Fruit fly (Drosophila melanogaster) whole organism, embryonic: Measurements from ENCODE around the gene Fas1.

Experiments
- Adf1 ChIP-seq: fragments of 200-800 bp; sonication (Bioruptor generic); IDR thresholded peaks from 2 replicates; pipeline ENCODE4 v1.3.6; 2022; ENCODE audit warnings: missing biosample characterization, missing genetic modification characterization
- CG11723 ChIP-seq: fragments of 200-800 bp; sonication (Bioruptor generic); optimal IDR thresholded peaks from 2 replicates; lab custom pipeline; 2017; ENCODE audit warnings: missing biosample characterization, mild to moderate bottlenecking, missing genetic modification characterization
- CG12071 ChIP-seq: fragments of 200-800 bp; sonication (Bioruptor generic); optimal IDR thresholded peaks from 3 replicates; lab custom pipeline; 2018; ENCODE audit warnings: missing biosample characterization, mild to moderate bottlenecking, missing genetic modification characterization
- CG13624 ChIP-seq: fragments of 200-800 bp; sonication (Bioruptor generic); optimal IDR thresholded peaks from 2 replicates; lab custom pipeline; 2016; ENCODE audit warnings: missing biosample characterization, missing genetic modification characterization
- CG14050 ChIP-seq: fragments of 200-800 bp; sonication (Bioruptor generic); IDR thresholded peaks from 3 replicates; pipeline ENCODE4 v1.3.6; 2022; ENCODE audit warnings: missing biosample characterization, missing genetic modification characterization
- CG15073 ChIP-seq: fragments of 200-800 bp; sonication (Bioruptor generic); optimal IDR thresholded peaks from 2 replicates; lab custom pipeline; 2016; ENCODE audit warnings: missing biosample characterization, missing genetic modification characterization
- CG1602 ChIP-seq: fragments of 200-800 bp; sonication (Bioruptor generic); optimal IDR thresholded peaks from 3 replicates; lab custom pipeline; 2016; ENCODE audit warnings: missing biosample characterization, missing genetic modification characterization
- CG16779 ChIP-seq: fragments of 200-800 bp; sonication (Bioruptor generic); IDR thresholded peaks from 2 replicates; pipeline ENCODE4 v1.3.6; 2022; ENCODE audit warnings: missing biosample characterization, missing genetic modification characterization
- CG2678 ChIP-seq: fragments of 200-800 bp; sonication (Bioruptor generic); optimal IDR thresholded peaks from 3 replicates; lab custom pipeline; 2019; ENCODE audit warnings: missing biosample characterization, mild to moderate bottlenecking, missing genetic modification characterization, moderate library complexity
- CG2889 ChIP-seq: fragments of 200-800 bp; sonication (Bioruptor generic); IDR thresholded peaks from 3 replicates; pipeline ENCODE4 v1.3.6; 2022; ENCODE audit warnings: missing biosample characterization, missing genetic modification characterization
- CG31224 ChIP-seq: fragments of 200-800 bp; sonication (Bioruptor generic); IDR thresholded peaks from 2 replicates; pipeline ENCODE4 v1.3.6; 2022; ENCODE audit warnings: missing biosample characterization, missing genetic modification characterization
- CG4282 ChIP-seq: fragments of 200-800 bp; sonication (Bioruptor generic); optimal IDR thresholded peaks from 2 replicates; lab custom pipeline; 2016; ENCODE audit warnings: missing biosample characterization, missing genetic modification characterization
- CG7372 ChIP-seq: fragments of 200-800 bp; sonication (Bioruptor generic); IDR thresholded peaks from 2 replicates; pipeline ENCODE4 v1.3.6; 2022; ENCODE audit warnings: missing biosample characterization, missing genetic modification characterization
- CG8359 ChIP-seq: fragments of 200-800 bp; sonication (Bioruptor generic); optimal IDR thresholded peaks from 2 replicates; lab custom pipeline; 2017; ENCODE audit warnings: missing biosample characterization, mild to moderate bottlenecking, missing genetic modification characterization, borderline replicate concordance
- CG8478 ChIP-seq: fragments of >200 bp; optimal IDR thresholded peaks from 2 replicates; lab custom pipeline; 2018
- CG8944 ChIP-seq: fragments of 200-800 bp; sonication (Bioruptor generic); optimal IDR thresholded peaks from 3 replicates; lab custom pipeline; 2016; ENCODE audit warnings: missing biosample characterization, missing genetic modification characterization
- CTCF ChIP-seq: fragments of 200-800 bp; sonication (Bioruptor generic); optimal IDR thresholded peaks from 2 replicates; lab custom pipeline; 2017; ENCODE audit warnings: missing biosample characterization, mild to moderate bottlenecking, missing genetic modification characterization, moderate library complexity
- Deaf1 ChIP-seq: fragments of 200-800 bp; optimal IDR thresholded peaks from 3 replicates; lab custom pipeline; 2019; ENCODE audit warnings: missing biosample characterization, mild to moderate bottlenecking, missing genetic modification characterization, moderate library complexity
- Dek ChIP-seq: fragments of 200-800 bp; sonication (Bioruptor generic); optimal IDR thresholded peaks from 3 replicates; lab custom pipeline; 2019; ENCODE audit warnings: missing biosample characterization, mild to moderate bottlenecking, missing genetic modification characterization, moderate library complexity
- Ets65A ChIP-seq: fragments of 200-800 bp; sonication (Bioruptor generic); peaks from one replicate; lab custom pipeline; 2016; ENCODE audit warnings: missing biosample characterization, missing genetic modification characterization
- Gug ChIP-seq: fragments of 200-800 bp; sonication (Bioruptor generic); IDR thresholded peaks from 4 replicates; pipeline ENCODE4 v1.3.6; 2022; ENCODE audit warnings: missing biosample characterization, missing genetic modification characterization
- HmgD ChIP-seq: fragments of 200-800 bp; sonication (Bioruptor generic); optimal IDR thresholded peaks from 3 replicates; lab custom pipeline; 2016; ENCODE audit warnings: missing biosample characterization, missing genetic modification characterization
- Hr3 ChIP-seq: fragments of 200-800 bp; sonication (Bioruptor generic); optimal IDR thresholded peaks from 3 replicates; lab custom pipeline; 2016; ENCODE audit warnings: missing biosample characterization, missing genetic modification characterization
- Hr78 ChIP-seq, 2 experiments: fragments of 200-800 bp in 1 of 2; fragments of >200 bp in 1 of 2; sonication (Bioruptor generic) in 1 of 2; optimal IDR thresholded peaks; 2 replicates each; lab custom pipeline; 2017 to 2019; ENCODE audit warnings: missing biosample characterization in 2 of 2, missing genetic modification characterization in 2 of 2, mild to moderate bottlenecking in 1 of 2, moderate library complexity in 1 of 2
- MTF-1 ChIP-seq: fragments of 200-800 bp; sonication (Bioruptor generic); optimal IDR thresholded peaks from 2 replicates; lab custom pipeline; 2018; ENCODE audit warnings: missing biosample characterization, mild to moderate bottlenecking, missing genetic modification characterization, borderline replicate concordance
- NC2α ChIP-seq: fragments of 200-800 bp; sonication (Bioruptor generic); optimal IDR thresholded peaks from 2 replicates; lab custom pipeline; 2016; ENCODE audit warnings: missing biosample characterization, missing genetic modification characterization
- NC2β ChIP-seq: fragments of 200-800 bp; sonication (Bioruptor generic); optimal IDR thresholded peaks from 2 replicates; lab custom pipeline; 2016; ENCODE audit warnings: missing biosample characterization, missing genetic modification characterization
- amos ChIP-seq: fragments of 200-800 bp; sonication (Bioruptor generic); IDR thresholded peaks from 2 replicates; pipeline ENCODE4 v1.3.6; 2022; ENCODE audit warnings: missing biosample characterization, missing genetic modification characterization; ENCODE audit not compliant: partially characterized antibody
- caup ChIP-seq: fragments of 200-800 bp; sonication (Bioruptor generic); optimal IDR thresholded peaks from 3 replicates; lab custom pipeline; 2017; ENCODE audit warnings: missing biosample characterization, mild to moderate bottlenecking, missing genetic modification characterization, moderate library complexity; ENCODE audit not compliant: severe bottlenecking
- cg ChIP-seq: fragments of 200-800 bp; sonication (Bioruptor generic); optimal IDR thresholded peaks from 3 replicates; lab custom pipeline; 2019; ENCODE audit warnings: missing biosample characterization, mild to moderate bottlenecking, missing genetic modification characterization, moderate library complexity
- ci ChIP-seq: fragments of 200-800 bp; sonication (Bioruptor generic); IDR thresholded peaks from 3 replicates; pipeline ENCODE4 v1.3.6; 2022; ENCODE audit warnings: missing biosample characterization, missing genetic modification characterization
- cwo ChIP-seq: fragments of 200-800 bp; sonication (Bioruptor generic); optimal IDR thresholded peaks from 3 replicates; lab custom pipeline; 2017; ENCODE audit warnings: missing biosample characterization, missing genetic modification characterization, mild to moderate bottlenecking, moderate library complexity, missing genetic modification reagents
- da ChIP-seq: fragments of 200-800 bp; sonication (Bioruptor generic); optimal IDR thresholded peaks from 2 replicates; lab custom pipeline; 2016; ENCODE audit warnings: missing biosample characterization, missing genetic modification characterization
- ind ChIP-seq: fragments of 200-800 bp; sonication (Bioruptor generic); optimal IDR thresholded peaks from 3 replicates; lab custom pipeline; 2016; ENCODE audit warnings: missing biosample characterization, missing genetic modification characterization
- jing ChIP-seq: fragments of 200-800 bp; sonication (Bioruptor generic); optimal IDR thresholded peaks from 2 replicates; lab custom pipeline; 2018; ENCODE audit warnings: missing biosample characterization, mild to moderate bottlenecking, missing genetic modification characterization
- knrl ChIP-seq: fragments of 200-800 bp; sonication (Bioruptor generic); IDR thresholded peaks from 3 replicates; pipeline ENCODE4 v1.3.6; 2022; ENCODE audit warnings: missing biosample characterization, missing genetic modification characterization; ENCODE audit not compliant: partially characterized antibody
- sens-2 ChIP-seq: fragments of 200-800 bp; sonication (Bioruptor generic); IDR thresholded peaks from 2 replicates; pipeline ENCODE4 v1.3.6; 2022; ENCODE audit warnings: missing biosample characterization, missing genetic modification characterization
- shn ChIP-seq: fragments of 200-800 bp; sonication (Bioruptor generic); optimal IDR thresholded peaks from 3 replicates; lab custom pipeline; 2016; ENCODE audit warnings: missing biosample characterization, missing genetic modification characterization
- sna ChIP-seq: fragments of 200-800 bp; sonication (Bioruptor generic); IDR thresholded peaks from 2 replicates; pipeline ENCODE4 v1.3.6; 2022; ENCODE audit warnings: missing biosample characterization, missing genetic modification characterization; ENCODE audit not compliant: partially characterized antibody
- sqz ChIP-seq: fragments of 200-800 bp; sonication (Bioruptor generic); optimal IDR thresholded peaks from 3 replicates; lab custom pipeline; 2018; ENCODE audit warnings: missing biosample characterization, mild to moderate bottlenecking, missing genetic modification characterization
- tio ChIP-seq: fragments of 200-800 bp; sonication (Bioruptor generic); optimal IDR thresholded peaks from 2 replicates; lab custom pipeline; 2017; ENCODE audit warnings: missing biosample characterization, missing genetic modification characterization, inconsistent platforms
- tll ChIP-seq, 2 experiments: fragments of 200-800 bp in 1 of 2; fragments of >200 bp in 1 of 2; sonication (Bioruptor generic) in 1 of 2; optimal IDR thresholded peaks; 2 replicates each; lab custom pipeline; 2017 to 2019; ENCODE audit warnings: missing biosample characterization in 2 of 2, missing genetic modification characterization in 2 of 2, mild to moderate bottlenecking in 1 of 2, moderate library complexity in 1 of 2
- toy ChIP-seq: fragments of 200-800 bp; sonication (Bioruptor generic); IDR thresholded peaks from 2 replicates; pipeline ENCODE4 v1.3.6; 2022; ENCODE audit warnings: missing biosample characterization, missing genetic modification characterization

The Fas1 gene

DNA sequence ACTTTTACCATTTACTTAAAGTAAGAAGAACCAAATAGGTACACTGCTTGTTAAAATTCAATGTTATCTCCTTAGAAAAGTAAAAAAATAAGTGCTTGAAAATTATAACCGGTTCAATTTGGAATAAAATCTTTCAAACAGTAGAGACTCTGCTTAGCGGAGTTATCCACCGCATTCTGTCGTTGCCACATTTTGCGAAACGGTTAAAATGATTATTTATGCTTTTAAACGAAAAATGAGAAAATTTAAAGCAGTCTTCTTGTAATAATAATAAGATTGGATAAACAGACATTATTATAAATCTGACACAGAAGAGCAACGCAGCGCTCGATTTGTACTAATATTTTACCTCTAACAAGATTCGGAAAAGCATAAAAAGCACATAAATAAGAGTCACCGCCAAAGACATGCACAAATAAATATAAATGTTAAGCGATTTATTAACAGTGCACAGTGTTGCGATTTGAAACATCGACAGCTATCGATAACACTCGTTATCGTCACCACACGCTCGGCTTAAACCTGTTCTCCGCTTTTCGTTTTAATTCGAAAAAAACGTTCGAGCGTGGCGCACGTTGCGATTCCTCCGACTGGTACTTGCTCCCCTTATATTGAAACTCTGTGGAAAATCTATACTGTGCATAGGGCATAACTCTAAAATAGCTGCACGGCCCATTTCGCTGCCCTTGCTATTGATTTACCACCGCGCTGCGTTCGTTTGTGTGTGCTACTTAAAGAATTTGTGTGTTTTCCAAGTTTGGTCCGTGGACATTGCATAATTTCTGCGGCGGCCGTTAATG lies at the start of gene Fas1 (continued):
- TF ChIP-seq CG7372 (GFP tag; lab: Robert Waterston, UW) (no peak), NC2β (no peak), tll (GFP tag; optimal IDR thresholded peaks at IDR 0.05; lab: Kevin White, UChicago) (no peak), Hr3 (GFP tag; lab: Kevin White, UChicago) (no peak), ind (no peak), CG31224 (GFP tag; lab: Robert Waterston, UW) (no peak), toy (GFP tag; lab: Robert Waterston, UW) (no peak), tio (no peak), MTF-1 (GFP tag; lab: Kevin White, UChicago) (peak; percentile 28), HmgD (no peak)

DNA sequence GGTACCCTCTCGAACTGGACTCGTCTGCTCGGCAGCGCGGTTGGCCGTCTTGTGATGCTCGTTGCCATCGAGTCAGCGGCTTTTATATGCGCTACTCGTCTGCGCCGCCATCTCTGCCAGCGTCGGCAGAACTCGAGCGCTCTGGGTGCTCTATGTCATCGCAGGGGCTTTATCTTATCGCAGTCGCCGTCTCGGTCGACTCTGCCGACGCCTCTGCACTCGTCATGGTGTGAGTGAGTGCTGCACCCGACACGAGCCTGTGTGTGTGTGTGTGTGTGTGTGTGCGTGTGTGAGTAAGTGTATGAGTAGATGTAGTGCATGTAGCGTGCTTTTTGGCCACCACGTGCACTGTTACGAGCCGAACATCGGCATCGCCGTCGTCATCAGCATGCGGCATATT lies 41.4 kb upstream of the Fas1 start, which contains the start of gene Scp2:
Scp2 (minus strand) TSS at position 59 of the 400 bp plus-strand sequence.
- TF ChIP-seq sqz (no peak), shn (GFP tag; lab: Kevin White, UChicago) (no peak), CG8944 (GFP tag; lab: Kevin White, UChicago) (no peak), CG8359 (GFP tag; lab: Kevin White, UChicago) (no peak), CG16779 (no peak), CG14050 (no peak), CG8478 (lab: Kevin White, UChicago) (peak; percentile 62), CTCF (GFP tag; lab: Kevin White, UChicago) (no peak), CG11723 (GFP tag; lab: Kevin White, UChicago) (no peak), Ets65A (GFP tag; lab: Kevin White, UChicago) (peak; percentile 56), amos (no peak), CG13624 (GFP tag; lab: Kevin White, UChicago) (no peak), cwo (GFP tag; lab: Kevin White, UChicago) (no peak), Deaf1 (tag; lab: Kevin White, UChicago) (peak; percentile 64), CG1602 (no peak), sna (GFP tag; lab: Robert Waterston, UW) (no peak), NC2α (no peak), jing (GFP tag; lab: Kevin White, UChicago) (no peak), Adf1 (GFP tag; lab: Robert Waterston, UW) (peak; percentile 57; the same call in 1 of the 2 replicates), Gug (GFP tag; lab: Robert Waterston, UW) (no peak), cg (GFP tag; lab: Kevin White, UChicago) (peak; percentile 62), Dek (tag; lab: Kevin White, UChicago) (no peak), sens-2 (no peak), da (no peak), knrl (GFP tag; lab: Robert Waterston, UW) (no peak), CG2678 (no peak), CG12071 (GFP tag; lab: Kevin White, UChicago) (no peak), CG2889 (GFP tag; lab: Robert Waterston, UW) (no peak), ci (no peak), caup (no peak), CG15073 (GFP tag; lab: Kevin White, UChicago) (no peak), CG4282 (GFP tag; lab: Kevin White, UChicago) (no peak), Hr78 (GFP tag; optimal IDR thresholded peaks at IDR 0.05; lab: Kevin White, UChicago) (no peak)
- TF ChIP-seq, all 482 proteins: peak for 5
